Fruit fly (Drosophila melanogaster): ENCODE measurements around the gene Smg6.

Gene Smg6

dm6 chr3R:25056016-25056415 lies 22.8 kb upstream of the Smg6 start, which contains the start of the genes CG31111 and stac (continued):
- TF ChIP-seq B-H1 (GFP tag; IDR thresholded peaks at IDR 0.05), result no peak
- TF ChIP-seq gce (GFP tag; IDR thresholded peaks at IDR 0.05), result no peak
- peak; percentile 14 for TF ChIP-seq sd (tag; optimal IDR thresholded peaks at IDR 0.05)
- peak; percentile 90 for TF ChIP-seq grn (GFP tag; optimal IDR thresholded peaks at IDR 0.05)
- no peak for TF ChIP-seq Deaf1 (tag; optimal IDR thresholded peaks at IDR 0.05)
- TF ChIP-seq sna (GFP tag; IDR thresholded peaks at IDR 0.05; ENCODE audit: partially characterized antibody), result no peak
- no peak for TF ChIP-seq CG4424 (GFP tag; optimal IDR thresholded peaks at IDR 0.05)
- no peak for TF ChIP-seq chm (GFP tag; IDR thresholded peaks at IDR 0.05)
- TF ChIP-seq CG8089 (GFP tag; optimal IDR thresholded peaks at IDR 0.05), result no peak
- no peak for TF ChIP-seq CG4328 (GFP tag; optimal IDR thresholded peaks at IDR 0.05)
- no peak for TF ChIP-seq CG17612 (GFP tag; IDR thresholded peaks at IDR 0.05)
- TF ChIP-seq CG14710 (tag; optimal IDR thresholded peaks at IDR 0.05), result peak; percentile 17

dm6 chr3R:25054451-25055188 lies 21.4 kb upstream of the Smg6 start, which contains the start of gene CG31109:
Gene CG31109 (minus strand): TSS chr3R:25054653.
- TF ChIP-seq Hr51 (GFP tag; optimal IDR thresholded peaks at IDR 0.05), result no peak
- no peak for TF ChIP-seq Camta (GFP tag; optimal IDR thresholded peaks at IDR 0.05)
- TF ChIP-seq H15 (GFP tag; IDR thresholded peaks at IDR 0.05), result no peak
- TF ChIP-seq Hr78 (GFP tag; optimal IDR thresholded peaks at IDR 0.05), result no peak
- TF ChIP-seq stwl (tag; optimal IDR thresholded peaks at IDR 0.05), result peak; percentile 77
- no peak for TF ChIP-seq gsb-n (tag; optimal IDR thresholded peaks at IDR 0.05)
- TF ChIP-seq CG18599 (GFP tag; optimal IDR thresholded peaks at IDR 0.05), result peak; percentile 19
- no peak for TF ChIP-seq fd3F (GFP tag; optimal IDR thresholded peaks at IDR 0.05)
- TF ChIP-seq CG8388 (GFP tag; optimal IDR thresholded peaks at IDR 0.05), result peak; percentile 5
- TF ChIP-seq HHEX (GFP tag; optimal IDR thresholded peaks at IDR 0.05), result no peak
- TF ChIP-seq eyg (GFP tag; optimal IDR thresholded peaks at IDR 0.05), result no peak
- TF ChIP-seq danr (GFP tag; IDR thresholded peaks at IDR 0.05), result no peak
- no peak for TF ChIP-seq CG3281 (GFP tag; optimal IDR thresholded peaks at IDR 0.05)
- TF ChIP-seq Awh (GFP tag; IDR thresholded peaks at IDR 0.05), result no peak
- no peak for TF ChIP-seq fd64A (GFP tag; optimal IDR thresholded peaks at IDR 0.05)
- TF ChIP-seq CG2202 (tag; optimal IDR thresholded peaks at IDR 0.05), result no peak
- no peak for TF ChIP-seq CG8089 (GFP tag; optimal IDR thresholded peaks at IDR 0.05)
- TF ChIP-seq Bgb (GFP tag; IDR thresholded peaks at IDR 0.05; ENCODE audit: partially characterized antibody), result peak; percentile 59
- no peak for TF ChIP-seq exex (tag; optimal IDR thresholded peaks at IDR 0.05)
- no peak for TF ChIP-seq ERR (GFP tag; optimal IDR thresholded peaks at IDR 0.05)
- TF ChIP-seq Dfd (GFP tag; optimal IDR thresholded peaks at IDR 0.05), result no peak
- no peak for TF ChIP-seq gce (GFP tag; IDR thresholded peaks at IDR 0.05)
- no peak for TF ChIP-seq ara (GFP tag; IDR thresholded peaks at IDR 0.05)
- no peak for TF ChIP-seq kah (GFP tag; optimal IDR thresholded peaks at IDR 0.05)
- TF ChIP-seq CG1647 (GFP tag; optimal IDR thresholded peaks at IDR 0.05), result no peak
- no peak for TF ChIP-seq org-1 (GFP tag; optimal IDR thresholded peaks at IDR 0.05)
- TF ChIP-seq CG14014 (GFP tag; IDR thresholded peaks at IDR 0.05), result peak; percentile 37; the same call in 1 of the 2 replicates
- TF ChIP-seq CG10267 (tag; optimal IDR thresholded peaks at IDR 0.05), result peak; percentile 50
- no peak for TF ChIP-seq wek (GFP tag; optimal IDR thresholded peaks at IDR 0.05)
- TF ChIP-seq cad (GFP tag; optimal IDR thresholded peaks at IDR 0.05), result no peak
- no peak for TF ChIP-seq ken (GFP tag; IDR thresholded peaks at IDR 0.05)
- no peak for TF ChIP-seq CG6689 (GFP tag; IDR thresholded peaks at IDR 0.05)
- TF ChIP-seq CG30403 (GFP tag; optimal IDR thresholded peaks at IDR 0.05), result peak; percentile 18
- TF ChIP-seq Atf3 (GFP tag; optimal IDR thresholded peaks at IDR 0.05), result no peak
- TF ChIP-seq chif (GFP tag; optimal IDR thresholded peaks at IDR 0.05), result no peak
- TF ChIP-seq eve (GFP tag; optimal IDR thresholded peaks at IDR 0.05), result peak in 1 of 2 experiments; percentile 56
- TF ChIP-seq Myb (GFP tag; optimal IDR thresholded peaks at IDR 0.05), result peak; percentile 86
- TF ChIP-seq en (GFP tag; optimal IDR thresholded peaks at IDR 0.05), result no peak
- no peak for TF ChIP-seq trh (GFP tag; optimal IDR thresholded peaks at IDR 0.05)
- no peak for TF ChIP-seq CG4424 (GFP tag; optimal IDR thresholded peaks at IDR 0.05)

All from whole organism, embryonic.